Worm (Caenorhabditis elegans) whole organism, L4 larva: ENCODE results near the gene tsp-20.

Experiments used
- F44E2.7 ChIP-seq: fragments of 200-800 bp; sonication (Bioruptor generic); IDR thresholded peaks from 2 replicates; pipeline ENCODE4 v2.1.2; 2022; ENCODE audit warnings: missing genetic modification characterization, missing compliant biosample characterization
- R02D3.7 ChIP-seq: fragments of 150-350 bp; sonication (generic microtip); optimal IDR thresholded peaks from 3 replicates; lab custom pipeline; 2014; ENCODE audit warnings: missing biosample characterization, missing genetic modification characterization
- T20F7.1 ChIP-seq: fragments of 200-800 bp; sonication (Bioruptor generic); optimal IDR thresholded peaks from 2 replicates; lab custom pipeline; 2018; ENCODE audit warnings: mild to moderate bottlenecking, missing genetic modification characterization, missing compliant biosample characterization
- Y48G9A.11 ChIP-seq: fragments of 200-800 bp; sonication (Bioruptor generic); IDR thresholded peaks from 2 replicates; pipeline ENCODE4 v1.3.6; 2022; ENCODE audit warnings: missing genetic modification reagents, missing genetic modification characterization, missing compliant biosample characterization
- Y5F2A.4 ChIP-seq: fragments of 200-800 bp; sonication (Bioruptor generic); optimal IDR thresholded peaks from 2 replicates; lab custom pipeline; 2018; ENCODE audit warnings: mild to moderate bottlenecking, missing genetic modification characterization, missing compliant biosample characterization
- aha-1 ChIP-seq: fragments of 150-350 bp; peaks from one replicate; lab custom pipeline; 2014; ENCODE audit warnings: missing biosample characterization, missing genetic modification characterization
- arid-1 ChIP-seq: fragments of 200-800 bp; sonication (Bioruptor generic); conservative IDR thresholded peaks from 2 replicates; pipeline ENCODE4 v1.3.6; 2022; ENCODE audit warnings: missing genetic modification reagents, missing genetic modification characterization, missing compliant biosample characterization
- attf-4 ChIP-seq: sonication (generic microtip); optimal IDR thresholded peaks from 3 replicates; lab custom pipeline; 2017; ENCODE audit warnings: missing biosample characterization, missing genetic modification characterization
- ceh-20 ChIP-seq: fragments of 200-800 bp; sonication (Bioruptor generic); IDR thresholded peaks from 2 replicates; pipeline ENCODE4 v1.3.6; 2022; ENCODE audit warnings: missing genetic modification reagents, missing genetic modification characterization, missing compliant biosample characterization
- ceh-28 ChIP-seq: fragments of 150-350 bp; optimal IDR thresholded peaks from 2 replicates; lab custom pipeline; 2014; ENCODE audit warnings: missing biosample characterization, missing genetic modification reagents, missing genetic modification characterization
- ceh-32 ChIP-seq: sonication (generic microtip); optimal IDR thresholded peaks from 2 replicates; lab custom pipeline; 2016; ENCODE audit warnings: mild to moderate bottlenecking, missing genetic modification characterization, missing compliant biosample characterization; ENCODE audit not compliant: poor library complexity
- ces-1 ChIP-seq: fragments of 150-350 bp; sonication (generic microtip); optimal IDR thresholded peaks from 4 replicates; lab custom pipeline; 2014; ENCODE audit warnings: missing biosample characterization, missing genetic modification reagents, missing genetic modification characterization
- cey-2 ChIP-seq: sonication (generic microtip); optimal IDR thresholded peaks from 3 replicates; lab custom pipeline; 2017; ENCODE audit warnings: missing genetic modification characterization, mild to moderate bottlenecking, missing compliant biosample characterization, antibody characterized with exemption, borderline replicate concordance; ENCODE audit not compliant: insufficient read depth
- ctbp-1 ChIP-seq: fragments of 200-800 bp; sonication (Bioruptor generic); IDR thresholded peaks from 2 replicates; pipeline ENCODE4 v1.3.6; 2022; ENCODE audit warnings: missing genetic modification reagents, missing genetic modification characterization, missing compliant biosample characterization
- daf-12 ChIP-seq: fragments of 150-350 bp; optimal IDR thresholded peaks from 2 replicates; lab custom pipeline; 2014; ENCODE audit warnings: missing biosample characterization, missing genetic modification reagents, missing genetic modification characterization
- daf-16 ChIP-seq, 3 experiments: sonication (generic microtip); optimal IDR thresholded peaks; 2 replicates each; lab custom pipeline; 2016 to 2017; ENCODE audit warnings: missing genetic modification characterization in 3 of 3, missing genetic modification reagents in 3 of 3, mild to moderate bottlenecking in 2 of 3, missing compliant biosample characterization in 2 of 3, missing biosample characterization in 1 of 3, moderate library complexity in 1 of 3
- daf-8 ChIP-seq: fragments of 200-800 bp; sonication (Bioruptor generic); IDR thresholded peaks from 2 replicates; pipeline ENCODE4 v1.3.6; 2022; ENCODE audit warnings: missing genetic modification characterization, missing compliant biosample characterization
- dmd-9 ChIP-seq: fragments of 200-800 bp; sonication (Bioruptor generic); IDR thresholded peaks from 2 replicates; pipeline ENCODE4 v1.3.6; 2022; ENCODE audit warnings: missing genetic modification reagents, missing genetic modification characterization, missing compliant biosample characterization
- duxl-1 ChIP-seq: sonication (generic microtip); optimal IDR thresholded peaks from 2 replicates; lab custom pipeline; 2016; ENCODE audit warnings: mild to moderate bottlenecking, missing genetic modification characterization, moderate library complexity, missing compliant biosample characterization; ENCODE audit not compliant: poor library complexity
- egl-27 ChIP-seq: sonication (generic microtip); optimal IDR thresholded peaks from 3 replicates; lab custom pipeline; 2017; ENCODE audit warnings: missing biosample characterization, missing genetic modification reagents, missing genetic modification characterization
- egl-43 ChIP-seq: fragments of 200-800 bp; sonication (Bioruptor generic); IDR thresholded peaks from 2 replicates; pipeline ENCODE4 v1.3.6; 2022; ENCODE audit warnings: missing genetic modification reagents, missing genetic modification characterization, missing compliant biosample characterization
- hlh-11 ChIP-seq: fragments of 200-800 bp; sonication (Bioruptor generic); optimal IDR thresholded peaks from 2 replicates; lab custom pipeline; 2018; ENCODE audit warnings: mild to moderate bottlenecking, missing genetic modification characterization, missing compliant biosample characterization
- hmg-1.1 ChIP-seq: fragments of 200-800 bp; sonication (Bioruptor generic); IDR thresholded peaks from 2 replicates; pipeline ENCODE4 v1.3.6; 2022; ENCODE audit warnings: missing genetic modification reagents, missing genetic modification characterization, missing compliant biosample characterization
- lir-3 ChIP-seq: sonication (generic microtip); optimal IDR thresholded peaks from 2 replicates; lab custom pipeline; 2016; ENCODE audit warnings: mild to moderate bottlenecking, missing genetic modification characterization, missing compliant biosample characterization
- lsy-2 ChIP-seq, 2 experiments: fragments of 150-350 bp in 1 of 2; sonication (generic microtip) in 1 of 2; optimal IDR thresholded peaks; 2 replicates each; lab custom pipeline; 2014 to 2017; ENCODE audit warnings: missing biosample characterization in 2 of 2, missing genetic modification characterization in 2 of 2
- madf-9 ChIP-seq: fragments of 200-800 bp; sonication (Bioruptor generic); conservative IDR thresholded peaks from 2 replicates; pipeline ENCODE4 v1.3.6; 2022; ENCODE audit warnings: missing genetic modification reagents, missing genetic modification characterization, missing compliant biosample characterization
- mep-1 ChIP-seq: fragments of 150-350 bp; sonication (generic microtip); optimal IDR thresholded peaks from 3 replicates; lab custom pipeline; 2014; ENCODE audit warnings: missing biosample characterization, missing genetic modification characterization
- mes-2 ChIP-seq: sonication (generic microtip); optimal IDR thresholded peaks from 2 replicates; lab custom pipeline; 2016; ENCODE audit warnings: missing genotype, mild to moderate bottlenecking, missing genetic modification characterization, missing compliant biosample characterization; ENCODE audit not compliant: poor library complexity, severe bottlenecking
- mxl-3 ChIP-seq: fragments of 200-800 bp; sonication (Bioruptor generic); optimal IDR thresholded peaks from 2 replicates; lab custom pipeline; 2018; ENCODE audit warnings: mild to moderate bottlenecking, missing genetic modification characterization, missing compliant biosample characterization
- nhr-102 ChIP-seq: sonication (generic microtip); optimal IDR thresholded peaks from 2 replicates; lab custom pipeline; 2016; ENCODE audit warnings: mild to moderate bottlenecking, missing genetic modification characterization, moderate library complexity, missing compliant biosample characterization
- nhr-11 ChIP-seq: fragments of 150-350 bp; optimal IDR thresholded peaks from 2 replicates; lab custom pipeline; 2014; ENCODE audit warnings: missing biosample characterization, missing genetic modification characterization
- nhr-111 ChIP-seq: fragments of 200-800 bp; sonication (Bioruptor generic); optimal IDR thresholded peaks from 2 replicates; lab custom pipeline; 2018; ENCODE audit warnings: mild to moderate bottlenecking, missing genetic modification characterization, missing compliant biosample characterization
- nhr-237 ChIP-seq: sonication (generic microtip); optimal IDR thresholded peaks from 2 replicates; lab custom pipeline; 2017; ENCODE audit warnings: missing biosample characterization, missing genetic modification characterization
- nhr-25 ChIP-seq: sonication (generic microtip); optimal IDR thresholded peaks from 2 replicates; lab custom pipeline; 2017; ENCODE audit warnings: missing genetic modification characterization, mild to moderate bottlenecking, missing compliant biosample characterization, antibody characterized with exemption, moderate library complexity, borderline replicate concordance; ENCODE audit not compliant: insufficient read depth
- nhr-28 ChIP-seq: fragments of 150-350 bp; optimal IDR thresholded peaks from 2 replicates; lab custom pipeline; 2014; ENCODE audit warnings: missing biosample characterization, missing genetic modification characterization
- nhr-42 ChIP-seq: fragments of 200-800 bp; sonication (Bioruptor generic); IDR thresholded peaks from 2 replicates; pipeline ENCODE4 v1.3.6; 2022; ENCODE audit warnings: missing genetic modification characterization, missing compliant biosample characterization
- nhr-6 ChIP-seq: fragments of 150-350 bp; optimal IDR thresholded peaks from 2 replicates; lab custom pipeline; 2014; ENCODE audit warnings: missing biosample characterization, missing genetic modification characterization
- nhr-76 ChIP-seq: fragments of 150-350 bp; optimal IDR thresholded peaks from 2 replicates; lab custom pipeline; 2014; ENCODE audit warnings: missing biosample characterization, missing genetic modification characterization
- nhr-77 ChIP-seq: fragments of 150-350 bp; optimal IDR thresholded peaks from 2 replicates; lab custom pipeline; 2014; ENCODE audit warnings: missing biosample characterization, missing genetic modification characterization
- php-3 ChIP-seq: fragments of 200-800 bp; sonication (Bioruptor generic); IDR thresholded peaks from 2 replicates; pipeline ENCODE4 v1.3.6; 2022; ENCODE audit warnings: missing genetic modification reagents, missing genetic modification characterization, missing compliant biosample characterization
- pqm-1 ChIP-seq: sonication (generic microtip); optimal IDR thresholded peaks from 2 replicates; lab custom pipeline; 2017; ENCODE audit warnings: missing biosample characterization, missing genetic modification characterization
- rbr-2 ChIP-seq: sonication (generic microtip); optimal IDR thresholded peaks from 2 replicates; lab custom pipeline; 2016; ENCODE audit warnings: missing genotype, missing genetic modification characterization, missing compliant biosample characterization
- saeg-2 ChIP-seq: fragments of 200-800 bp; sonication (Bioruptor generic); IDR thresholded peaks from 2 replicates; pipeline ENCODE4 v1.3.6; 2022; ENCODE audit warnings: missing genetic modification reagents, missing genetic modification characterization, missing compliant biosample characterization
- sdz-12 ChIP-seq: fragments of 200-800 bp; sonication (Bioruptor generic); optimal IDR thresholded peaks from 2 replicates; lab custom pipeline; 2018; ENCODE audit warnings: mild to moderate bottlenecking, missing genetic modification characterization, missing compliant biosample characterization
- skn-1 ChIP-seq: fragments of 150-350 bp; optimal IDR thresholded peaks from 2 replicates; lab custom pipeline; 2014; ENCODE audit warnings: missing biosample characterization, missing genetic modification characterization
- spr-3 ChIP-seq: fragments of 200-800 bp; sonication (Bioruptor generic); optimal IDR thresholded peaks from 2 replicates; lab custom pipeline; 2018; ENCODE audit warnings: mild to moderate bottlenecking, missing genetic modification characterization, missing compliant biosample characterization
- unc-39 ChIP-seq: sonication (generic microtip); optimal IDR thresholded peaks from 2 replicates; lab custom pipeline; 2017; ENCODE audit warnings: missing biosample characterization, missing genetic modification characterization
- unc-62 ChIP-seq, 3 experiments: fragments of 150-350 bp in 1 of 3; sonication (generic microtip); optimal IDR thresholded peaks in 2 of 3; peaks in 1 of 3; 1 replicate in 1 of 3; 2 replicates in 2 of 3; lab custom pipeline; 2014 to 2017; ENCODE audit warnings: missing biosample characterization in 3 of 3, missing genetic modification characterization in 3 of 3, missing genetic modification reagents in 3 of 3, missing genotype in 1 of 3
- zip-11 ChIP-seq: fragments of 200-800 bp; sonication (Bioruptor generic); IDR thresholded peaks from 2 replicates; pipeline ENCODE4 v1.3.6; 2022; ENCODE audit warnings: missing genetic modification characterization, missing compliant biosample characterization

Gene tsp-20

ce11 chrX:12017908-12018479 lies 15.8 kb downstream of the tsp-20 start, which contains the start of the genes nmat-1 and ucr-2.1 (continued):
- TF ChIP-seq ceh-32 (no peak), aha-1 (peak; percentile 100), Y5F2A.4 (no peak), nhr-42 (GFP tag; lab: Robert Waterston, UW) (no peak), unc-62 (GFP tag; optimal IDR thresholded peaks at IDR 0.05 in 1 of 2; lab: Kevin White, UChicago) (peak in 1 of 2 experiments; percentile 31), unc-62 (tag; optimal IDR thresholded peaks at IDR 0.05; lab: Kevin White, UChicago) (no peak), zip-11 (GFP tag; lab: Robert Waterston, UW) (no peak), ces-1 (GFP tag; lab: Kevin White, UChicago) (no peak), mxl-3 (GFP tag; lab: Kevin White, UChicago) (peak; percentile 89), spr-3 (GFP tag; lab: Kevin White, UChicago) (peak; percentile 30), nhr-25 (tag; lab: Kevin White, UChicago) (no peak), madf-9 (GFP tag; lab: Robert Waterston, UW) (no peak), cey-2 (tag; lab: Kevin White, UChicago) (no peak), nhr-102 (tag; lab: Kevin White, UChicago) (peak; percentile 80), sdz-12 (no peak), ceh-28 (tag; lab: Kevin White, UChicago) (no peak), unc-39 (tag; lab: Kevin White, UChicago) (no peak), mep-1 (tag; lab: Kevin White, UChicago) (peak; percentile 92), egl-27 (tag; lab: Kevin White, UChicago) (no peak), duxl-1 (tag; lab: Kevin White, UChicago) (peak; percentile 77), attf-4 (tag; lab: Kevin White, UChicago) (no peak), dmd-9 (GFP tag; lab: Robert Waterston, UW) (no peak), nhr-11 (tag; lab: Kevin White, UChicago) (peak; percentile 55), nhr-76 (no peak), nhr-28 (tag; lab: Kevin White, UChicago) (peak; percentile 99), skn-1 (tag; lab: Kevin White, UChicago) (no peak), php-3 (GFP tag; lab: Robert Waterston, UW) (peak; percentile 62), nhr-237 (tag; lab: Kevin White, UChicago) (no peak), egl-43 (GFP tag; lab: Robert Waterston, UW) (no peak), pqm-1 (peak; percentile 56), hmg-1.1 (GFP tag; lab: Robert Waterston, UW) (peak; percentile 81), lir-3 (tag; lab: Kevin White, UChicago) (no peak), nhr-77 (tag; lab: Kevin White, UChicago) (peak; percentile 87), ceh-20 (no peak), hlh-11 (tag; lab: Kevin White, UChicago) (peak; percentile 88), T20F7.1 (GFP tag; lab: Kevin White, UChicago) (peak; percentile 50), daf-12 (tag; lab: Kevin White, UChicago) (no peak), nhr-111 (GFP tag; lab: Kevin White, UChicago) (no peak), mes-2 (peak; percentile 94), daf-8 (GFP tag; lab: Robert Waterston, UW) (no peak), F44E2.7 (GFP tag; lab: Robert Waterston, UW) (no peak), R02D3.7 (tag; lab: Kevin White, UChicago) (no peak), daf-16 (GFP tag; optimal IDR thresholded peaks at IDR 0.05; lab: Kevin White, UChicago) (peak; percentile 56 to 57), daf-16 (tag; optimal IDR thresholded peaks at IDR 0.05; lab: Kevin White, UChicago) (peak; percentile 87), arid-1 (0 out of 2 replicates have a peak, but pooled peaks have one; percentile 22), rbr-2 (peak; percentile 79), nhr-6 (tag; lab: Kevin White, UChicago) (peak; percentile 61), lsy-2 (tag; optimal IDR thresholded peaks at IDR 0.05; lab: Kevin White, UChicago) (peak in 1 of 2 experiments; percentile 75), Y48G9A.11 (GFP tag; lab: Robert Waterston, UW) (no peak), saeg-2 (GFP tag; lab: Robert Waterston, UW) (no peak), ctbp-1 (GFP tag; lab: Robert Waterston, UW) (no peak)
